Fruit fly (Drosophila melanogaster) whole organism, embryonic: ENCODE data around the gene rk.

Experiments used
- Bgb ChIP-seq: fragments of 200-800 bp; sonication (Bioruptor generic); IDR thresholded peaks from 2 replicates; pipeline ENCODE4 v1.3.6; 2022; ENCODE audit warnings: missing biosample characterization, missing genetic modification characterization; ENCODE audit not compliant: partially characterized antibody
- CG12104 ChIP-seq: fragments of 200-800 bp; sonication (Bioruptor generic); optimal IDR thresholded peaks from 3 replicates; lab custom pipeline; 2016; ENCODE audit warnings: missing biosample characterization, missing genetic modification characterization
- CG12219 ChIP-seq: fragments of 200-800 bp; sonication (Bioruptor generic); optimal IDR thresholded peaks from 3 replicates; lab custom pipeline; 2018; ENCODE audit warnings: missing biosample characterization, mild to moderate bottlenecking, missing genetic modification characterization
- CG15011 ChIP-seq: fragments of 200-800 bp; sonication (Bioruptor generic); optimal IDR thresholded peaks from 3 replicates; lab custom pipeline; 2018; ENCODE audit warnings: missing biosample characterization, mild to moderate bottlenecking, missing genetic modification characterization
- CG17328 ChIP-seq: fragments of 200-800 bp; sonication (Bioruptor generic); IDR thresholded peaks from 2 replicates; pipeline ENCODE4 v1.3.6; 2022; ENCODE audit warnings: missing biosample characterization, missing genetic modification characterization
- CG1792 ChIP-seq: fragments of 200-800 bp; sonication (Bioruptor generic); optimal IDR thresholded peaks from 2 replicates; lab custom pipeline; 2016; ENCODE audit warnings: missing biosample characterization, missing genetic modification characterization
- CG2875 ChIP-seq: fragments of 200-800 bp; sonication (Bioruptor generic); optimal IDR thresholded peaks from 2 replicates; lab custom pipeline; 2017; ENCODE audit warnings: missing biosample characterization, mild to moderate bottlenecking, missing genetic modification characterization, missing genetic modification reagents
- CG31441 ChIP-seq: fragments of 200-800 bp; sonication (Bioruptor generic); IDR thresholded peaks from 2 replicates; pipeline ENCODE4 v1.3.6; 2022; ENCODE audit warnings: missing biosample characterization, missing genetic modification characterization
- CG34376 ChIP-seq: fragments of 200-800 bp; sonication (Bioruptor generic); optimal IDR thresholded peaks from 2 replicates; lab custom pipeline; 2018; ENCODE audit warnings: missing biosample characterization, mild to moderate bottlenecking, missing genetic modification characterization
- CG4707 ChIP-seq: fragments of 200-800 bp; sonication (Bioruptor generic); optimal IDR thresholded peaks from 2 replicates; lab custom pipeline; 2018; ENCODE audit warnings: missing biosample characterization, mild to moderate bottlenecking, missing genetic modification characterization, moderate library complexity
- CG6272 ChIP-seq: fragments of 200-800 bp; sonication (Bioruptor generic); IDR thresholded peaks from 2 replicates; pipeline ENCODE4 v1.3.6; 2022; ENCODE audit warnings: missing biosample characterization, missing genetic modification characterization
- CHES-1-like ChIP-seq: fragments of 200-800 bp; sonication (Bioruptor generic); optimal IDR thresholded peaks from 2 replicates; lab custom pipeline; 2016; ENCODE audit warnings: missing biosample characterization, missing genetic modification characterization
- CkIIα-i1 ChIP-seq: fragments of 200-800 bp; sonication (Bioruptor generic); IDR thresholded peaks from 2 replicates; pipeline ENCODE4 v1.3.6; 2022; ENCODE audit warnings: missing biosample characterization, missing genetic modification characterization
- Dp ChIP-seq: fragments of 200-800 bp; sonication (Bioruptor generic); optimal IDR thresholded peaks from 2 replicates; lab custom pipeline; 2018; ENCODE audit warnings: missing biosample characterization, mild to moderate bottlenecking, missing genetic modification characterization, moderate library complexity
- Drgx ChIP-seq: fragments of 200-800 bp; sonication (Bioruptor generic); IDR thresholded peaks from 2 replicates; pipeline ENCODE4 v1.3.6; 2022; ENCODE audit warnings: missing biosample characterization, missing genetic modification characterization
- E2f1 ChIP-seq: fragments of 200-800 bp; sonication (Bioruptor generic); IDR thresholded peaks from 2 replicates; pipeline ENCODE4 v1.3.6; 2022; ENCODE audit warnings: missing biosample characterization, missing genetic modification characterization
- Elba2 ChIP-seq: fragments of 200-800 bp; sonication (Bioruptor generic); optimal IDR thresholded peaks from 3 replicates; lab custom pipeline; 2016; ENCODE audit warnings: missing biosample characterization, missing genetic modification characterization
- Ets65A ChIP-seq: fragments of 200-800 bp; sonication (Bioruptor generic); peaks from one replicate; lab custom pipeline; 2016; ENCODE audit warnings: missing biosample characterization, missing genetic modification characterization
- Med ChIP-seq: fragments of 200-800 bp; sonication (Bioruptor generic); peaks from one replicate; lab custom pipeline; 2016; ENCODE audit warnings: missing biosample characterization, missing genetic modification characterization, mild to moderate bottlenecking, inconsistent platforms, moderate library complexity
- NC2α ChIP-seq: fragments of 200-800 bp; sonication (Bioruptor generic); optimal IDR thresholded peaks from 2 replicates; lab custom pipeline; 2016; ENCODE audit warnings: missing biosample characterization, missing genetic modification characterization
- NK7.1 ChIP-seq: fragments of 200-800 bp; sonication (Bioruptor generic); optimal IDR thresholded peaks from 3 replicates; lab custom pipeline; 2016; ENCODE audit warnings: missing biosample characterization, missing genetic modification characterization
- PHDP ChIP-seq: fragments of 200-800 bp; sonication (Bioruptor generic); optimal IDR thresholded peaks from 3 replicates; lab custom pipeline; 2018; ENCODE audit warnings: missing biosample characterization, mild to moderate bottlenecking, missing genetic modification characterization, moderate library complexity
- Sox100B ChIP-seq: fragments of 200-800 bp; sonication (Bioruptor generic); optimal IDR thresholded peaks from 3 replicates; lab custom pipeline; 2018; ENCODE audit warnings: missing biosample characterization, mild to moderate bottlenecking, missing genetic modification characterization
- Usf ChIP-seq: fragments of 200-800 bp; sonication (Bioruptor generic); optimal IDR thresholded peaks from 2 replicates; lab custom pipeline; 2017; ENCODE audit warnings: missing genotype, missing biosample characterization, missing genetic modification characterization
- ato ChIP-seq: fragments of 200-800 bp; sonication (Bioruptor generic); IDR thresholded peaks from 2 replicates; pipeline ENCODE4 v1.3.6; 2022; ENCODE audit warnings: missing biosample characterization, missing genetic modification characterization; ENCODE audit not compliant: partially characterized antibody
- bigmax ChIP-seq: fragments of 200-800 bp; sonication (Bioruptor generic); optimal IDR thresholded peaks from 2 replicates; lab custom pipeline; 2018; ENCODE audit warnings: missing biosample characterization, mild to moderate bottlenecking, missing genetic modification characterization
- bsh ChIP-seq, 2 experiments: fragments of 200-800 bp; sonication (Bioruptor generic); optimal IDR thresholded peaks; 2 replicates each; lab custom pipeline; 2017 to 2018; ENCODE audit warnings: mild to moderate bottlenecking in 2 of 2, missing biosample characterization in 2 of 2, missing genetic modification characterization in 2 of 2, moderate library complexity in 1 of 2
- chm ChIP-seq: fragments of 200-800 bp; sonication (Bioruptor generic); IDR thresholded peaks from 2 replicates; pipeline ENCODE4 v1.3.6; 2022; ENCODE audit warnings: missing biosample characterization, missing genetic modification characterization
- cwo ChIP-seq: fragments of 200-800 bp; sonication (Bioruptor generic); optimal IDR thresholded peaks from 3 replicates; lab custom pipeline; 2017; ENCODE audit warnings: missing biosample characterization, missing genetic modification characterization, mild to moderate bottlenecking, moderate library complexity, missing genetic modification reagents
- da ChIP-seq: fragments of 200-800 bp; sonication (Bioruptor generic); optimal IDR thresholded peaks from 2 replicates; lab custom pipeline; 2016; ENCODE audit warnings: missing biosample characterization, missing genetic modification characterization
- disco-r ChIP-seq: fragments of 200-800 bp; sonication (Bioruptor generic); optimal IDR thresholded peaks from 2 replicates; lab custom pipeline; 2016; ENCODE audit warnings: missing biosample characterization, missing genetic modification characterization
- eve ChIP-seq, 2 experiments: fragments of >200 bp; optimal IDR thresholded peaks; 2 replicates each; lab custom pipeline; 2017; ENCODE audit warnings: missing biosample characterization in 2 of 2, missing genetic modification characterization in 2 of 2
- exex ChIP-seq: fragments of 200-800 bp; sonication (Bioruptor generic); optimal IDR thresholded peaks from 4 replicates; lab custom pipeline; 2018; ENCODE audit warnings: missing biosample characterization, mild to moderate bottlenecking, missing genetic modification characterization, moderate library complexity
- fru ChIP-seq: fragments of >200 bp; optimal IDR thresholded peaks from 2 replicates; lab custom pipeline; 2017
- ftz-f1 ChIP-seq: fragments of 200-800 bp; sonication (Bioruptor generic); optimal IDR thresholded peaks from 2 replicates; lab custom pipeline; 2016; ENCODE audit warnings: missing biosample characterization, missing genetic modification characterization
- gem ChIP-seq: fragments of 200-800 bp; sonication (Bioruptor generic); optimal IDR thresholded peaks from 2 replicates; lab custom pipeline; 2019; ENCODE audit warnings: missing biosample characterization, mild to moderate bottlenecking, missing genetic modification characterization, moderate library complexity
- gsb-n ChIP-seq: fragments of 200-800 bp; sonication (Bioruptor generic); optimal IDR thresholded peaks from 3 replicates; lab custom pipeline; 2018; ENCODE audit warnings: missing biosample characterization, mild to moderate bottlenecking, missing genetic modification characterization
- gt ChIP-seq: fragments of 200-800 bp; sonication (Bioruptor generic); IDR thresholded peaks from 2 replicates; pipeline ENCODE4 v1.3.6; 2022; ENCODE audit warnings: missing biosample characterization, missing genetic modification characterization
- hkb ChIP-seq, 2 experiments: fragments of 200-800 bp in 1 of 2; fragments of >200 bp in 1 of 2; sonication (Bioruptor generic) in 1 of 2; IDR thresholded peaks in 1 of 2; optimal IDR thresholded peaks in 1 of 2; 2 replicates each; pipeline versions ENCODE4 v1.3.6 to Lab custom; 2017 to 2022; ENCODE audit warnings: missing biosample characterization in 1 of 2, missing genetic modification characterization in 1 of 2
- jing ChIP-seq: fragments of 200-800 bp; sonication (Bioruptor generic); optimal IDR thresholded peaks from 2 replicates; lab custom pipeline; 2018; ENCODE audit warnings: missing biosample characterization, mild to moderate bottlenecking, missing genetic modification characterization
- odd ChIP-seq: fragments of 200-800 bp; sonication (Bioruptor generic); optimal IDR thresholded peaks from 2 replicates; lab custom pipeline; 2017; ENCODE audit warnings: missing biosample characterization, mild to moderate bottlenecking, missing genetic modification characterization
- otp ChIP-seq: fragments of 200-800 bp; sonication (Bioruptor generic); IDR thresholded peaks from 3 replicates; pipeline ENCODE4, ENCODE4 v1.3.6; 2022; ENCODE audit warnings: missing biosample characterization, missing genetic modification characterization
- p53 ChIP-seq: fragments of 200-800 bp; sonication (Bioruptor generic); optimal IDR thresholded peaks from 2 replicates; lab custom pipeline; 2016; ENCODE audit warnings: missing biosample characterization, missing genetic modification characterization
- pan ChIP-seq, 4 experiments: fragments of >200 bp in 3 of 4; fragments of 200-800 bp in 1 of 4; sonication (Bioruptor generic) in 1 of 4; optimal IDR thresholded peaks in 3 of 4; IDR thresholded peaks in 1 of 4; 2 replicates each; pipeline versions ENCODE4 v1.3.6 to Lab custom; 2017 to 2022; ENCODE audit warnings: missing biosample characterization in 2 of 4, missing genetic modification characterization in 2 of 4, mixed read lengths in 1 of 4
- prd ChIP-seq, 3 experiments: fragments of >200 bp in 2 of 3; fragments of 200-800 bp in 1 of 3; sonication (Bioruptor generic) in 1 of 3; optimal IDR thresholded peaks in 2 of 3; IDR thresholded peaks in 1 of 3; 2 replicates in 2 of 3; 3 replicates in 1 of 3; pipeline versions ENCODE4 v1.3.6 to Lab custom; 2017 to 2022; ENCODE audit warnings: missing biosample characterization in 1 of 3, missing genetic modification characterization in 1 of 3
- pros ChIP-seq: fragments of 200-800 bp; sonication (Bioruptor generic); optimal IDR thresholded peaks from 3 replicates; lab custom pipeline; 2019; ENCODE audit warnings: missing biosample characterization, mild to moderate bottlenecking, missing genetic modification characterization, moderate library complexity
- salm ChIP-seq: fragments of 200-800 bp; sonication (Bioruptor generic); optimal IDR thresholded peaks from 2 replicates; lab custom pipeline; 2018; ENCODE audit warnings: missing biosample characterization, mild to moderate bottlenecking, missing genetic modification characterization
- twi ChIP-seq: fragments of 200-800 bp; optimal IDR thresholded peaks from 2 replicates; lab custom pipeline; 2019; ENCODE audit warnings: missing biosample characterization, mild to moderate bottlenecking, missing genetic modification characterization, moderate library complexity
- zen2 ChIP-seq: fragments of 200-800 bp; sonication (Bioruptor generic); IDR thresholded peaks from 3 replicates; pipeline ENCODE4 v1.3.6; 2022; ENCODE audit warnings: missing biosample characterization, missing genetic modification characterization; ENCODE audit not compliant: partially characterized antibody

rk gene

dm6 chr2L:14047170-14047632 lies 46.2 kb upstream of the rk start, which contains the start of gene NimC4 (continued):
- TF ChIP-seq PHDP (peak; percentile 20), salm (tag; lab: Kevin White, UChicago) (peak; percentile 15), CG2875 (GFP tag; lab: Kevin White, UChicago) (peak; percentile 60), Usf (peak; percentile 71), CG12219 (peak; percentile 67), CG17328 (peak; percentile 87), exex (tag; lab: Kevin White, UChicago) (no peak), E2f1 (GFP tag; lab: Robert Waterston, UW) (0 out of 2 replicates have a peak, but pooled peaks have one; percentile 48), hkb (optimal IDR thresholded peaks at IDR 0.05; lab: Kevin White, UChicago) (no peak), hkb (GFP tag; IDR thresholded peaks at IDR 0.05; lab: Robert Waterston, UW) (peak; percentile 69), CG15011 (GFP tag; lab: Kevin White, UChicago) (peak; percentile 37), gem (peak; percentile 88), CG12104 (GFP tag; lab: Kevin White, UChicago) (peak; percentile 58), pros (peak; percentile 20), prd (optimal IDR thresholded peaks at IDR 0.05; lab: Kevin White, UChicago) (no peak), prd (GFP tag; IDR thresholded peaks at IDR 0.05; lab: Robert Waterston, UW) (peak; percentile 99), Elba2 (GFP tag; lab: Kevin White, UChicago) (peak; percentile 93), CG4707 (GFP tag; lab: Kevin White, UChicago) (peak; percentile 1), p53 (peak; percentile 38), chm (GFP tag; lab: Robert Waterston, UW) (peak; percentile 47; the same call in 1 of the 2 replicates), bigmax (GFP tag; lab: Kevin White, UChicago) (no peak), CG1792 (GFP tag; lab: Kevin White, UChicago) (peak; percentile 6), eve (GFP tag; optimal IDR thresholded peaks at IDR 0.05; lab: Kevin White, UChicago) (peak in 1 of 2 experiments; percentile 99), cwo (GFP tag; lab: Kevin White, UChicago) (no peak), CG6272 (GFP tag; lab: Robert Waterston, UW) (peak; percentile 50), da (GFP tag; lab: Kevin White, UChicago) (peak; percentile 36), CHES-1-like (GFP tag; lab: Kevin White, UChicago) (peak; percentile 46), CG31441 (peak; percentile 85), zen2 (no peak), Dp (no peak), twi (tag; lab: Kevin White, UChicago) (peak; percentile 77), Bgb (GFP tag; lab: Robert Waterston, UW) (no peak), ato (no peak), gsb-n (tag; lab: Kevin White, UChicago) (peak; percentile 80), gt (GFP tag; lab: Robert Waterston, UW) (peak; percentile 78), otp (GFP tag; lab: Robert Waterston, UW) (peak; percentile 89), fru (no peak), Ets65A (GFP tag; lab: Kevin White, UChicago) (peak; percentile 94), jing (peak; percentile 51), NK7.1 (GFP tag; lab: Kevin White, UChicago) (peak; percentile 62), Med (GFP tag; lab: Kevin White, UChicago) (peak; percentile 90), CG34376 (GFP tag; lab: Kevin White, UChicago) (no peak), NC2α (peak; percentile 57), bsh (GFP tag; optimal IDR thresholded peaks at IDR 0.05; lab: Kevin White, UChicago) (peak in 1 of 2 experiments; percentile 81), odd (GFP tag; lab: Kevin White, UChicago) (no peak), disco-r (peak; percentile 59), ftz-f1 (GFP tag; lab: Kevin White, UChicago) (no peak), Sox100B (GFP tag; lab: Kevin White, UChicago) (peak; percentile 48), pan (optimal IDR thresholded peaks at IDR 0.05; lab: Kevin White, UChicago) (no peak), pan (GFP tag; optimal IDR thresholded peaks at IDR 0.05 in 1 of 2, IDR thresholded peaks at IDR 0.05 in 1 of 2) (peak in 1 of 2 experiments; percentile 58), CkIIα-i1 (GFP tag; lab: Robert Waterston, UW) (no peak), Drgx (GFP tag; lab: Robert Waterston, UW) (peak; percentile 42)
